Worm (Caenorhabditis elegans) whole organism, early embryonic: ENCODE results near the gene Y67D8B.1.

Experiments used
- F13C5.2 ChIP-seq: sonication (generic microtip); optimal IDR thresholded peaks from 2 replicates; lab custom pipeline; 2017; ENCODE audit warnings: mild to moderate bottlenecking, missing genetic modification characterization, inconsistent platforms, missing compliant biosample characterization
- aly-1 ChIP-seq: sonication (generic microtip); optimal IDR thresholded peaks from 2 replicates; lab custom pipeline; 2016; ENCODE audit warnings: missing genetic modification characterization, missing compliant biosample characterization
- ama-1 ChIP-seq: fragments of 150-350 bp; optimal IDR thresholded peaks from 2 replicates; lab custom pipeline; 2014
- ceh-36 ChIP-seq: sonication (generic microtip); optimal IDR thresholded peaks from 2 replicates; lab custom pipeline; 2016; ENCODE audit warnings: missing genetic modification characterization, inconsistent platforms, missing compliant biosample characterization
- ets-7 ChIP-seq: sonication (generic microtip); optimal IDR thresholded peaks from 2 replicates; lab custom pipeline; 2016; ENCODE audit warnings: missing genotype, missing genetic modification characterization, missing compliant biosample characterization
- flt-1 ChIP-seq: fragments of 200-800 bp; sonication (Bioruptor generic); IDR thresholded peaks from 2 replicates; pipeline ENCODE4 v1.3.6; 2022; ENCODE audit warnings: missing genetic modification characterization, missing compliant biosample characterization
- hnd-1 ChIP-seq: sonication (generic microtip); optimal IDR thresholded peaks from 2 replicates; lab custom pipeline; 2016; ENCODE audit warnings: missing genetic modification characterization, missing compliant biosample characterization
- scrt-1 ChIP-seq: fragments of 200-800 bp; sonication (Bioruptor generic); IDR thresholded peaks from 2 replicates; pipeline ENCODE4 v1.3.6; 2022; ENCODE audit warnings: missing genetic modification characterization, missing compliant biosample characterization
- sea-1 ChIP-seq: fragments of 200-800 bp; sonication (Bioruptor generic); conservative IDR thresholded peaks from 2 replicates; pipeline ENCODE4 v1.3.6; 2022; ENCODE audit warnings: missing genetic modification characterization, missing compliant biosample characterization
- tbx-11 ChIP-seq: fragments of 200-800 bp; sonication (Bioruptor generic); IDR thresholded peaks from 2 replicates; pipeline ENCODE4 v1.3.6; 2022; ENCODE audit warnings: missing genetic modification characterization, missing compliant biosample characterization
- tbx-37 ChIP-seq: fragments of 200-800 bp; sonication (Bioruptor generic); conservative IDR thresholded peaks from 2 replicates; pipeline ENCODE4 v1.3.6; 2022; ENCODE audit warnings: missing genetic modification reagents, missing genetic modification characterization, missing compliant biosample characterization

ce11 chrIV:3136493-3136892, 35.9 kb downstream of the Y67D8B.1 start:
- TF ChIP-seq ama-1 (lab: Kevin White, UChicago), result no peak
- TF ChIP-seq scrt-1, result no peak
- no peak for TF ChIP-seq tbx-37
- TF ChIP-seq flt-1 (GFP tag; lab: Robert Waterston, UW), result no peak
- TF ChIP-seq ets-7 (tag; lab: Kevin White, UChicago), result no peak
- TF ChIP-seq F13C5.2 (tag; lab: Kevin White, UChicago), result no peak
- TF ChIP-seq sea-1 (GFP tag; lab: Robert Waterston, UW), result no peak
- no peak for TF ChIP-seq aly-1 (tag; lab: Kevin White, UChicago)
- TF ChIP-seq hnd-1 (tag; lab: Kevin White, UChicago), result no peak
- no peak for TF ChIP-seq tbx-11 (GFP tag; lab: Robert Waterston, UW)
- no peak for TF ChIP-seq ceh-36 (tag; lab: Kevin White, UChicago)
